Worm (Caenorhabditis elegans) whole organism, L4 larva: ENCODE results near the gene cutl-23.

Experiments
- aha-1 ChIP-seq: fragments of 150-350 bp; peaks from one replicate; lab custom pipeline; 2014; ENCODE audit warnings: missing biosample characterization, missing genetic modification characterization
- ama-1 ChIP-seq: fragments of 150-350 bp; optimal IDR thresholded peaks from 2 replicates; lab custom pipeline; 2014; ENCODE audit warnings: inconsistent platforms, mixed read lengths
- ceh-28 ChIP-seq: fragments of 150-350 bp; optimal IDR thresholded peaks from 2 replicates; lab custom pipeline; 2014; ENCODE audit warnings: missing biosample characterization, missing genetic modification reagents, missing genetic modification characterization
- dmd-8 ChIP-seq: fragments of 200-800 bp; sonication (Bioruptor generic); IDR thresholded peaks from 2 replicates; pipeline ENCODE4 v1.3.6; 2022; ENCODE audit warnings: missing genetic modification characterization, missing compliant biosample characterization
- lin-15B ChIP-seq: fragments of 150-350 bp; sonication (generic microtip); optimal IDR thresholded peaks from 3 replicates; lab custom pipeline; 2014; ENCODE audit warnings: missing biosample characterization, missing genetic modification characterization
- nhr-11 ChIP-seq: fragments of 150-350 bp; optimal IDR thresholded peaks from 2 replicates; lab custom pipeline; 2014; ENCODE audit warnings: missing biosample characterization, missing genetic modification characterization
- nhr-237 ChIP-seq: sonication (generic microtip); optimal IDR thresholded peaks from 2 replicates; lab custom pipeline; 2017; ENCODE audit warnings: missing biosample characterization, missing genetic modification characterization
- nhr-48 ChIP-seq: sonication (generic microtip); optimal IDR thresholded peaks from 2 replicates; lab custom pipeline; 2016; ENCODE audit warnings: mild to moderate bottlenecking, missing genetic modification characterization, missing compliant biosample characterization
- php-3 ChIP-seq: fragments of 200-800 bp; sonication (Bioruptor generic); IDR thresholded peaks from 2 replicates; pipeline ENCODE4 v1.3.6; 2022; ENCODE audit warnings: missing genetic modification reagents, missing genetic modification characterization, missing compliant biosample characterization
- set-16 ChIP-seq: fragments of 200-800 bp; sonication (Bioruptor generic); IDR thresholded peaks from 2 replicates; pipeline ENCODE4 v1.3.6; 2022; ENCODE audit warnings: missing genetic modification reagents, missing genetic modification characterization, missing compliant biosample characterization
- snpc-4 ChIP-seq: fragments of 150-350 bp; optimal IDR thresholded peaks from 2 replicates; lab custom pipeline; 2014; ENCODE audit warnings: missing biosample characterization, missing genetic modification characterization
- vab-7 ChIP-seq: fragments of 200-800 bp; sonication (Bioruptor generic); IDR thresholded peaks from 2 replicates; pipeline ENCODE4 v1.3.6; 2022; ENCODE audit warnings: missing genetic modification reagents, missing genetic modification characterization, missing compliant biosample characterization
- zag-1 ChIP-seq: fragments of 150-350 bp; optimal IDR thresholded peaks from 2 replicates; lab custom pipeline; 2014; ENCODE audit warnings: missing biosample characterization, missing genetic modification characterization

DNA sequence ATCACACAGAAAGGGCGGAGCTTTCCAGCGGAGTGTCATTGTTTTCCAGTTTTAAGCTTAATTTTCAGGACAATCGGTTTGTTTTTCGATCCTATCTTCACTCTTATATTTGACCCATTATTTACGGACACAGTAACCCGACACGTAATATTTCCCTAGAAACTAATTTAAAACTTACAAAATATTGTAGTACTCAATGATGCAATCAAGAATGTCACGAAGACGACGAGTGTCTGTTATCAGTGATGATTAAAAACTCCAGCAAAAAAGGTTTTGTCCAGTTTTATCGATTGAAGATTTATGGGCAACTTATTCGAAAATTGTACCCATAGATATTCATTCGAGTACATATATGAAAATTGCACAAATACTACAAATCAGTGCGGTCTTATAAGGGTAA lies 37.1 kb upstream of the cutl-23 start, which contains the start of gene B0244.17:
- TF ChIP-seq dmd-8 (GFP tag; lab: Robert Waterston, UW) = no peak
- TF ChIP-seq snpc-4 (tag; lab: Kevin White, UChicago) = no peak
- no peak for TF ChIP-seq ceh-28 (tag; lab: Kevin White, UChicago)
- TF ChIP-seq zag-1 (tag; lab: Kevin White, UChicago) = no peak
- no peak for TF ChIP-seq nhr-11 (tag; lab: Kevin White, UChicago)
- TF ChIP-seq ama-1 (lab: Kevin White, UChicago) = no peak
- TF ChIP-seq aha-1 (tag; lab: Kevin White, UChicago) = no peak
- TF ChIP-seq nhr-237 (tag; lab: Kevin White, UChicago) = no peak
- TF ChIP-seq php-3 (GFP tag; lab: Robert Waterston, UW) = no peak
- TF ChIP-seq vab-7 (GFP tag; lab: Robert Waterston, UW) = no peak
- no peak for TF ChIP-seq nhr-48 (tag; lab: Kevin White, UChicago)
- no peak for TF ChIP-seq set-16
- TF ChIP-seq lin-15B (tag; lab: Kevin White, UChicago) = no peak
